Worm (Caenorhabditis elegans) whole organism, L2 larva: ENCODE results near the gene ptp-5.1.

Experiments used
- C34F6.9 ChIP-seq: fragments of 150-350 bp; optimal IDR thresholded peaks from 2 replicates; lab custom pipeline; 2014; ENCODE audit warnings: missing biosample characterization, missing genetic modification characterization
- F13H6.1 ChIP-seq: sonication (generic microtip); optimal IDR thresholded peaks from 2 replicates; lab custom pipeline; 2016; ENCODE audit warnings: missing genetic modification characterization, missing compliant biosample characterization
- R02D3.7 ChIP-seq: fragments of 150-350 bp; optimal IDR thresholded peaks from 2 replicates; lab custom pipeline; 2014; ENCODE audit warnings: missing biosample characterization, missing genetic modification characterization
- Y55F3AM.14 ChIP-seq: fragments of 200-800 bp; sonication (Bioruptor generic); optimal IDR thresholded peaks from 2 replicates; lab custom pipeline; 2018; ENCODE audit warnings: mild to moderate bottlenecking, missing genetic modification characterization, missing compliant biosample characterization
- ZK546.5 ChIP-seq: sonication (generic microtip); optimal IDR thresholded peaks from 2 replicates; lab custom pipeline; 2017; ENCODE audit warnings: missing biosample characterization, missing genetic modification characterization
- alr-1 ChIP-seq: fragments of 150-350 bp; optimal IDR thresholded peaks from 2 replicates; lab custom pipeline; 2014; ENCODE audit warnings: missing biosample characterization, missing genetic modification characterization
- aly-2 ChIP-seq: fragments of 150-350 bp; optimal IDR thresholded peaks from 2 replicates; lab custom pipeline; 2014; ENCODE audit warnings: missing biosample characterization, missing genetic modification characterization
- ama-1 ChIP-seq: fragments of 150-350 bp; optimal IDR thresholded peaks from 2 replicates; lab custom pipeline; 2018; ENCODE audit warnings: inconsistent platforms
- ceh-16 ChIP-seq: fragments of 150-350 bp; optimal IDR thresholded peaks from 2 replicates; lab custom pipeline; 2014; ENCODE audit warnings: missing biosample characterization, missing genetic modification characterization
- ceh-82 ChIP-seq: fragments of 150-350 bp; optimal IDR thresholded peaks from 2 replicates; lab custom pipeline; 2014; ENCODE audit warnings: missing biosample characterization, missing genetic modification characterization
- crh-2 ChIP-seq: sonication (generic microtip); optimal IDR thresholded peaks from 2 replicates; lab custom pipeline; 2017; ENCODE audit warnings: missing biosample characterization, missing genetic modification characterization
- dmd-4 ChIP-seq: sonication (generic microtip); optimal IDR thresholded peaks from 2 replicates; lab custom pipeline; 2017; ENCODE audit warnings: missing biosample characterization, missing genetic modification characterization
- egl-27 ChIP-seq: sonication (generic microtip); optimal IDR thresholded peaks from 3 replicates; lab custom pipeline; 2017; ENCODE audit warnings: missing biosample characterization, missing genetic modification reagents, missing genetic modification characterization
- elt-1 ChIP-seq: fragments of 150-350 bp; optimal IDR thresholded peaks from 2 replicates; lab custom pipeline; 2014; ENCODE audit warnings: missing biosample characterization, missing genetic modification characterization
- elt-3 ChIP-seq: sonication (generic microtip); optimal IDR thresholded peaks from 2 replicates; lab custom pipeline; 2017; ENCODE audit warnings: missing biosample characterization, missing genetic modification characterization
- fos-1 ChIP-seq: fragments of 150-350 bp; optimal IDR thresholded peaks from 2 replicates; lab custom pipeline; 2014; ENCODE audit warnings: missing biosample characterization, missing genetic modification characterization
- gmeb-1 ChIP-seq: fragments of 150-350 bp; optimal IDR thresholded peaks from 2 replicates; lab custom pipeline; 2014; ENCODE audit warnings: missing biosample characterization, missing genetic modification characterization
- lin-11 ChIP-seq: fragments of 150-350 bp; sonication (generic microtip); optimal IDR thresholded peaks from 2 replicates; lab custom pipeline; 2014; ENCODE audit warnings: missing biosample characterization, missing genetic modification characterization, inconsistent platforms, mixed read lengths
- lin-13 ChIP-seq: fragments of 150-350 bp; optimal IDR thresholded peaks from 2 replicates; lab custom pipeline; 2014; ENCODE audit warnings: missing biosample characterization, missing genetic modification reagents, missing genetic modification characterization
- lin-39 ChIP-seq: fragments of 150-350 bp; optimal IDR thresholded peaks from 2 replicates; lab custom pipeline; 2014; ENCODE audit warnings: missing biosample characterization, missing genetic modification reagents, missing genetic modification characterization
- lsy-2 ChIP-seq, 2 experiments: fragments of 150-350 bp in 1 of 2; sonication (generic microtip) in 1 of 2; optimal IDR thresholded peaks; 2 replicates each; lab custom pipeline; 2014 to 2017; ENCODE audit warnings: missing biosample characterization in 2 of 2, missing genetic modification characterization in 2 of 2
- mab-5 ChIP-seq: fragments of 150-350 bp; optimal IDR thresholded peaks from 2 replicates; lab custom pipeline; 2014; ENCODE audit warnings: missing biosample characterization, missing genetic modification characterization
- mbf-1 ChIP-seq: sonication (generic microtip); optimal IDR thresholded peaks from 2 replicates; lab custom pipeline; 2017; ENCODE audit warnings: missing biosample characterization, missing genetic modification characterization
- mdl-1 ChIP-seq, 2 experiments: fragments of 150-350 bp in 1 of 2; sonication (generic microtip) in 1 of 2; optimal IDR thresholded peaks; 2 replicates each; lab custom pipeline; 2017; ENCODE audit warnings: missing biosample characterization in 2 of 2, missing genetic modification characterization in 2 of 2
- nhr-10 ChIP-seq: sonication (generic microtip); optimal IDR thresholded peaks from 2 replicates; lab custom pipeline; 2017; ENCODE audit warnings: missing biosample characterization, missing genetic modification characterization
- nhr-11 ChIP-seq: fragments of 150-350 bp; optimal IDR thresholded peaks from 2 replicates; lab custom pipeline; 2014; ENCODE audit warnings: missing biosample characterization, missing genetic modification characterization
- nhr-12 ChIP-seq: fragments of 150-350 bp; optimal IDR thresholded peaks from 2 replicates; lab custom pipeline; 2014; ENCODE audit warnings: missing biosample characterization, missing genetic modification characterization
- nhr-129 ChIP-seq: fragments of 150-350 bp; optimal IDR thresholded peaks from 2 replicates; lab custom pipeline; 2014; ENCODE audit warnings: missing biosample characterization, missing genetic modification characterization
- nhr-21 ChIP-seq: fragments of 150-350 bp; optimal IDR thresholded peaks from 2 replicates; lab custom pipeline; 2014; ENCODE audit warnings: missing biosample characterization, missing genetic modification characterization
- nhr-23 ChIP-seq: fragments of 150-350 bp; optimal IDR thresholded peaks from 2 replicates; lab custom pipeline; 2014; ENCODE audit warnings: missing biosample characterization, missing genetic modification reagents, missing genetic modification characterization
- nhr-237 ChIP-seq: fragments of 150-350 bp; optimal IDR thresholded peaks from 2 replicates; lab custom pipeline; 2014; ENCODE audit warnings: missing biosample characterization, missing genetic modification characterization
- nhr-25 ChIP-seq: fragments of 150-350 bp; sonication (generic microtip); optimal IDR thresholded peaks from 3 replicates; lab custom pipeline; 2014; ENCODE audit warnings: missing biosample characterization, missing genetic modification characterization
- nhr-6 ChIP-seq: fragments of 150-350 bp; optimal IDR thresholded peaks from 2 replicates; lab custom pipeline; 2014; ENCODE audit warnings: missing biosample characterization, missing genetic modification characterization
- nhr-77 ChIP-seq: fragments of 150-350 bp; optimal IDR thresholded peaks from 2 replicates; lab custom pipeline; 2014; ENCODE audit warnings: missing biosample characterization, missing genetic modification characterization
- peb-1 ChIP-seq: fragments of 150-350 bp; optimal IDR thresholded peaks from 2 replicates; lab custom pipeline; 2014; ENCODE audit warnings: missing biosample characterization, missing genetic modification characterization
- sem-4 ChIP-seq: fragments of 150-350 bp; optimal IDR thresholded peaks from 2 replicates; lab custom pipeline; 2014; ENCODE audit warnings: missing biosample characterization, missing genetic modification reagents, missing genetic modification characterization
- skn-1 ChIP-seq: sonication (generic microtip); optimal IDR thresholded peaks from 2 replicates; lab custom pipeline; 2017; ENCODE audit warnings: missing biosample characterization, missing genetic modification characterization
- sma-3 ChIP-seq: sonication (generic microtip); optimal IDR thresholded peaks from 2 replicates; lab custom pipeline; 2016; ENCODE audit warnings: missing genetic modification reagents, missing genetic modification characterization, missing compliant biosample characterization
- sma-9 ChIP-seq, 2 experiments: fragments of 150-350 bp in 1 of 2; sonication (generic microtip) in 1 of 2; optimal IDR thresholded peaks; 2 replicates each; lab custom pipeline; 2014 to 2016; ENCODE audit warnings: missing genetic modification characterization in 2 of 2, mild to moderate bottlenecking in 1 of 2, missing biosample characterization in 1 of 2, missing compliant biosample characterization in 1 of 2, missing genetic modification reagents in 1 of 2, moderate library complexity in 1 of 2
- snpc-4 ChIP-seq: fragments of 150-350 bp; optimal IDR thresholded peaks from 2 replicates; lab custom pipeline; 2014; ENCODE audit warnings: missing biosample characterization, missing genetic modification characterization
- unc-39 ChIP-seq: fragments of 150-350 bp; optimal IDR thresholded peaks from 2 replicates; lab custom pipeline; 2014; ENCODE audit warnings: missing biosample characterization, missing genetic modification characterization
- unc-55 ChIP-seq: fragments of 150-350 bp; sonication (generic microtip); optimal IDR thresholded peaks from 3 replicates; lab custom pipeline; 2014; ENCODE audit warnings: missing biosample characterization, missing genetic modification reagents, missing genetic modification characterization
- unc-62 ChIP-seq: fragments of 150-350 bp; optimal IDR thresholded peaks from 2 replicates; lab custom pipeline; 2014; ENCODE audit warnings: missing biosample characterization, missing genetic modification reagents, missing genetic modification characterization
- zag-1 ChIP-seq: fragments of 150-350 bp; optimal IDR thresholded peaks from 2 replicates; lab custom pipeline; 2014; ENCODE audit warnings: missing biosample characterization, missing genetic modification characterization
- ztf-1 ChIP-seq: fragments of 200-800 bp; sonication (Bioruptor generic); conservative IDR thresholded peaks from 2 replicates; pipeline ENCODE4 v1.3.6; 2022; ENCODE audit warnings: missing genetic modification characterization, missing compliant biosample characterization
- ztf-11 ChIP-seq: sonication (generic microtip); optimal IDR thresholded peaks from 2 replicates; lab custom pipeline; 2017; ENCODE audit warnings: missing biosample characterization, missing genetic modification characterization
- ztf-4 ChIP-seq: fragments of 150-350 bp; optimal IDR thresholded peaks from 2 replicates; lab custom pipeline; 2014; ENCODE audit warnings: missing biosample characterization, missing genetic modification characterization

ptp-5.1 gene

DNA sequence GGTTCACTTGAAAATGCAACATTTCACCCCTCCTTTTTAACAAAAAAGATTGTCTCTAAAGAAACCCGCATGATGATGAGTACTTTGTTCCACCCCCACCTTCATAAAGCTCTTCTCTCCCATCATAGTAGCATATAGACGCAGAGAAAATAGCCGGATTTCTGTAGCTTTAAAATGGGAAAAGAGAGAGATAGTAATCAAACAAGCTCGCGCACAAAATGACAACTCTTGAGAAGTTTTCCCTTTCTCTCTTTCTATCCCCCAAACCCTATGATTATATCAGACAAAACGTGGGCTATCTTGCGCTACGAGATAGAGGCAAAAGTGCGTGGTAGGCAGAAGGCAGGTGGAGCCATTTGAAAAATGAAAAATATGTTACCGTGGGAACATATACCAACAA lies 36.4 kb downstream of the ptp-5.1 start:
- TF ChIP-seq peb-1 (tag; lab: Kevin White, UChicago) (no peak), aly-2 (tag; lab: Kevin White, UChicago) (no peak), unc-55 (GFP tag; lab: Kevin White, UChicago) (no peak)

DNA sequence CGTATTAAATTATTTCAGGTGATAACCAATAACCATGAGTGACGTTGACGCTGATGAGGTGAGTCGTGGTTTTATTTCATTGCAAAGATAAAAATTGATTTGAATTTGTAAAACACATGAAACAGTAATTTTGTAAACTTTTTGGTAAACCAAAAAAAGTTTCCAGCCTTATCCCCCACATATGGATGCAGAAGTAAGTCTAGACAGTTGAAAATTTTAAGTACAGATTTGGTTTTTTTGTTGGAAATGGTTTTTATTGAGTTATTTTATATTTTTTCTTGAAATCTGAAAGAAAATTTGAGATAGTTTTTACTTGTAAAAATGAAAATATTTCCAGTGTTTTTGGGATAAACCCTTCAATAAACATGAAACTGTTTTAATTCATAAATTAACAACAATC lies 38.4 kb downstream of the ptp-5.1 start, which contains the start of gene tni-4:
tni-4 (plus strand) TSS at position 19 of the 400 bp plus-strand sequence.
- TF ChIP-seq nhr-77 (tag; lab: Kevin White, UChicago) (no peak), fos-1 (tag; lab: Kevin White, UChicago) (no peak), zag-1 (tag; lab: Kevin White, UChicago) (no peak), nhr-21 (no peak), lin-39 (no peak), ztf-4 (tag; lab: Kevin White, UChicago) (no peak), nhr-129 (tag; lab: Kevin White, UChicago) (no peak), ztf-1 (GFP tag; lab: Robert Waterston, UW) (no peak)

DNA sequence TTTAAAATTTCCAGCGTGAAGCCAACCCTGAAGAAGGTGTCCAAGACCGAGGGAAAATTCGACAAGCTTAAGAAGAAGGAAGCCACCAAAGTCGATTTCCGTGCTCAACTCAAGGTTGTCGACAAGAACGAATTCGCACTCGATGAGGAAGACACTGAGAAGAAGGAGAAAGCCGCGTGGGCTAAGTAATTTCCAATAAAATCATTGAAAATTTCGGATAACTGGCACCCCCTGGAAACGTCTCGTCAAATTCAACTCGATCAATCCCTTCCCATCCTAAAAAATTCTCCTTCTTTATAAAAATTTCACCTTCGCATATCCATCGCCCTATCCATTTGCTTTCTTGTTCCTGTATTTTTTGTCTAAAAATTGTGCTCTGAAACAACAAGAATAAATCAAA lies 40.6 kb downstream of the ptp-5.1 start:
- TF ChIP-seq sma-3 (GFP tag; lab: Kevin White, UChicago) = no peak
- TF ChIP-seq gmeb-1 = no peak
- TF ChIP-seq sem-4 = no peak
- no peak for TF ChIP-seq nhr-12 (tag; lab: Kevin White, UChicago)
- no peak for TF ChIP-seq elt-3 (tag; lab: Kevin White, UChicago)
- no peak for TF ChIP-seq ztf-4 (tag; lab: Kevin White, UChicago)

DNA sequence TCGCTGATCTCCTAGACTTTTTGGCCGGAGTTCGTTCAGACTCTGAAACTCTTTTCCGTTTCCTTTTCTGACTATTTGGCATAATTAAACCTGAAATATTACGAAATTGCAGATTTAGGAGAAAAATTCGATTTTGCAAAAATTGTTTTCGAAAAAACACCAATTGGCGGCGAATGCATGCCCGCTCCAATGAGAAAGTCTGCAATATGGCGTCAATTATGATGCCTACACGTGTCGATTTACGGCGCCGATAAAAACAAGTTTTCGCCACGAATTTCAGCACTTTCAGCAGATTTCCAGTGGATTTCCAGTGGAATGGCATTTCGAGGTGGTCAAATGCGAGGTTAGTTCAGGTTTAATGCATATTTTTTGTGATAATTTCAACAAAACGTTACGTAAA lies 43.3 kb downstream of the ptp-5.1 start, which contains the start of the genes Y59E9AL.36 and nbet-1:
Y59E9AL.36 (minus strand) TSS at position 92 of the 400 bp plus-strand sequence.
nbet-1 (plus strand) TSS at position 112 of the 400 bp plus-strand sequence.
- TF ChIP-seq alr-1 (tag; lab: Kevin White, UChicago) (no peak), aly-2 (tag; lab: Kevin White, UChicago) (no peak), mab-5 (tag; lab: Kevin White, UChicago) (peak; percentile 72), ztf-4 (tag; lab: Kevin White, UChicago) (no peak), unc-62 (GFP tag; lab: Kevin White, UChicago) (no peak), nhr-129 (tag; lab: Kevin White, UChicago) (peak; percentile 83), sma-3 (GFP tag; lab: Kevin White, UChicago) (peak; percentile 73), mdl-1 (tag; optimal IDR thresholded peaks at IDR 0.05; lab: Kevin White, UChicago) (peak in 1 of 2 experiments; percentile 36), elt-1 (tag; lab: Kevin White, UChicago) (no peak), nhr-25 (tag; lab: Kevin White, UChicago) (peak; percentile 66), unc-39 (tag; lab: Kevin White, UChicago) (no peak), egl-27 (tag; lab: Kevin White, UChicago) (peak; percentile 54), nhr-23 (tag; lab: Kevin White, UChicago) (no peak), lsy-2 (tag; optimal IDR thresholded peaks at IDR 0.05; lab: Kevin White, UChicago) (peak; percentile 73 to 82), lin-39 (no peak), nhr-77 (tag; lab: Kevin White, UChicago) (no peak), mbf-1 (tag; lab: Kevin White, UChicago) (no peak), nhr-6 (tag; lab: Kevin White, UChicago) (no peak), nhr-12 (tag; lab: Kevin White, UChicago) (no peak), sem-4 (no peak), nhr-10 (tag; lab: Kevin White, UChicago) (no peak), nhr-11 (tag; lab: Kevin White, UChicago) (peak; percentile 69), ZK546.5 (tag; lab: Kevin White, UChicago) (no peak), ztf-1 (GFP tag; lab: Robert Waterston, UW) (no peak), crh-2 (tag; lab: Kevin White, UChicago) (peak; percentile 96), lin-13 (GFP tag; lab: Kevin White, UChicago) (peak; percentile 54), R02D3.7 (peak; percentile 82), nhr-237 (tag; lab: Kevin White, UChicago) (no peak), ama-1 (lab: Kevin White, UChicago) (no peak), ceh-82 (tag; lab: Kevin White, UChicago) (no peak), nhr-21 (peak; percentile 42), ceh-16 (no peak), zag-1 (tag; lab: Kevin White, UChicago) (peak; percentile 4), sma-9 (GFP tag; optimal IDR thresholded peaks at IDR 0.05; lab: Kevin White, UChicago) (peak; percentile 52), sma-9 (tag; optimal IDR thresholded peaks at IDR 0.05; lab: Kevin White, UChicago) (no peak), lin-11 (tag; lab: Kevin White, UChicago) (peak; percentile 75), skn-1 (tag; lab: Kevin White, UChicago) (no peak), Y55F3AM.14 (GFP tag; lab: Kevin White, UChicago) (no peak), C34F6.9 (peak; percentile 82), snpc-4 (tag; lab: Kevin White, UChicago) (peak; percentile 40), fos-1 (tag; lab: Kevin White, UChicago) (peak; percentile 36), dmd-4 (tag; lab: Kevin White, UChicago) (no peak), elt-3 (tag; lab: Kevin White, UChicago) (no peak), gmeb-1 (peak; percentile 88), F13H6.1 (tag; lab: Kevin White, UChicago) (peak; percentile 14), ztf-11 (tag; lab: Kevin White, UChicago) (no peak)
